Worm (Caenorhabditis elegans) whole organism, young adult: Measurements from ENCODE around the gene sek-4.
A peak's percentile ranks its signal among the peaks of the same experiment; 100 is the strongest.

Experiments
- B0035.1 ChIP-seq: sonication (generic microtip); optimal IDR thresholded peaks from 2 replicates; lab custom pipeline; 2016; ENCODE audit warnings: missing genetic modification characterization, mild to moderate bottlenecking, missing compliant biosample characterization, missing genotype, missing genetic modification reagents
- C06A6.2 ChIP-seq: fragments of 200-800 bp; sonication (Bioruptor generic); conservative IDR thresholded peaks from 2 replicates; pipeline ENCODE4 v1.3.6; 2022; ENCODE audit warnings: missing genetic modification characterization, missing compliant biosample characterization
- C17E4.6 ChIP-seq: fragments of 200-800 bp; sonication (Bioruptor generic); IDR thresholded peaks from 2 replicates; pipeline ENCODE4 v1.3.6; 2022; ENCODE audit warnings: missing genetic modification reagents, missing genetic modification characterization, missing compliant biosample characterization
- F23B12.7 ChIP-seq: sonication (generic microtip); optimal IDR thresholded peaks from 2 replicates; lab custom pipeline; 2017; ENCODE audit warnings: missing genetic modification characterization, mild to moderate bottlenecking, missing compliant biosample characterization, antibody characterized with exemption, moderate library complexity; ENCODE audit not compliant: insufficient read depth
- F37B4.10 ChIP-seq: fragments of 200-800 bp; sonication (Bioruptor generic); IDR thresholded peaks from 2 replicates; pipeline ENCODE4 v1.3.6; 2022; ENCODE audit warnings: missing genetic modification characterization, missing compliant biosample characterization
- Y53F4B.3 ChIP-seq: fragments of 200-800 bp; sonication (Bioruptor generic); IDR thresholded peaks from 2 replicates; pipeline ENCODE4 v1.3.6; 2022; ENCODE audit warnings: missing genetic modification reagents, missing genetic modification characterization, missing compliant biosample characterization
- Y67H2A.10 ChIP-seq: fragments of 200-800 bp; sonication (Bioruptor generic); conservative IDR thresholded peaks from 2 replicates; pipeline ENCODE4 v1.3.6; 2022; ENCODE audit warnings: missing genetic modification reagents, missing genetic modification characterization, missing compliant biosample characterization
- Y79H2A.3 ChIP-seq: fragments of 200-800 bp; sonication (Bioruptor generic); conservative IDR thresholded peaks from 2 replicates; pipeline ENCODE4 v1.3.6; 2022; ENCODE audit warnings: missing genetic modification reagents, missing genetic modification characterization, missing compliant biosample characterization
- Y95B8A.8 ChIP-seq: fragments of 200-800 bp; sonication (Bioruptor generic); IDR thresholded peaks from 2 replicates; pipeline ENCODE4 v1.3.6; 2022; ENCODE audit warnings: missing genetic modification reagents, missing genetic modification characterization, missing compliant biosample characterization
- akir-1 ChIP-seq: fragments of 200-800 bp; sonication (Bioruptor generic); optimal IDR thresholded peaks from 2 replicates; lab custom pipeline; 2018; ENCODE audit warnings: mild to moderate bottlenecking, missing genetic modification characterization, moderate library complexity, missing compliant biosample characterization
- ama-1 ChIP-seq, 3 experiments: fragments of 150-350 bp in 1 of 3; sonication (generic microtip) in 2 of 3; optimal IDR thresholded peaks; 2 replicates each; lab custom pipeline; 2014 to 2018; ENCODE audit warnings: missing biosample characterization in 2 of 3, missing genetic modification characterization in 2 of 3, missing genetic modification reagents in 2 of 3
- attf-5 ChIP-seq: fragments of 200-800 bp; sonication (Bioruptor generic); optimal IDR thresholded peaks from 2 replicates; lab custom pipeline; 2018; ENCODE audit warnings: mild to moderate bottlenecking, missing genetic modification characterization, missing compliant biosample characterization
- attf-6 ChIP-seq: fragments of 200-800 bp; sonication (Bioruptor generic); IDR thresholded peaks from 2 replicates; pipeline ENCODE4 v1.3.6; 2022; ENCODE audit warnings: missing genetic modification reagents, missing genetic modification characterization, missing compliant biosample characterization
- cebp-2 ChIP-seq: fragments of 200-800 bp; sonication (Bioruptor generic); IDR thresholded peaks from 2 replicates; pipeline ENCODE4 v1.3.6; 2022; ENCODE audit warnings: missing genetic modification characterization, missing compliant biosample characterization
- chd-7 ChIP-seq: sonication (generic microtip); optimal IDR thresholded peaks from 2 replicates; lab custom pipeline; 2016; ENCODE audit warnings: mild to moderate bottlenecking, missing genetic modification characterization, moderate library complexity, missing compliant biosample characterization
- dox-1 ChIP-seq: fragments of 200-800 bp; sonication (Bioruptor generic); IDR thresholded peaks from 2 replicates; pipeline ENCODE4 v1.3.6; 2022; ENCODE audit warnings: missing genetic modification reagents, missing genetic modification characterization, missing compliant biosample characterization
- ets-4 ChIP-seq: fragments of 200-800 bp; sonication (Bioruptor generic); optimal IDR thresholded peaks from 2 replicates; lab custom pipeline; 2018; ENCODE audit warnings: mild to moderate bottlenecking, missing genetic modification characterization, missing compliant biosample characterization
- fkh-3 ChIP-seq: sonication (generic microtip); optimal IDR thresholded peaks from 2 replicates; lab custom pipeline; 2016; ENCODE audit warnings: mild to moderate bottlenecking, missing genetic modification characterization, missing compliant biosample characterization
- hsf-1 ChIP-seq: fragments of 200-800 bp; sonication (Bioruptor generic); IDR thresholded peaks from 2 replicates; pipeline ENCODE4 v1.3.6; 2022; ENCODE audit warnings: missing genetic modification reagents, missing genetic modification characterization, missing compliant biosample characterization
- let-526 ChIP-seq: fragments of 200-800 bp; sonication (Bioruptor generic); IDR thresholded peaks from 2 replicates; pipeline ENCODE4 v1.3.6; 2022; ENCODE audit warnings: missing genetic modification reagents, missing genetic modification characterization, missing compliant biosample characterization
- let-607 ChIP-seq, 2 experiments: fragments of 200-800 bp in 1 of 2; sonication (Bioruptor generic) in 1 of 2; sonication (generic microtip) in 1 of 2; optimal IDR thresholded peaks; 2 replicates each; lab custom pipeline; 2016 to 2018; ENCODE audit warnings: mild to moderate bottlenecking in 2 of 2, missing compliant biosample characterization in 2 of 2, missing genetic modification characterization in 2 of 2, moderate library complexity in 2 of 2, missing genotype in 1 of 2
- lsl-1 ChIP-seq: fragments of 200-800 bp; sonication (Bioruptor generic); optimal IDR thresholded peaks from 2 replicates; lab custom pipeline; 2018; ENCODE audit warnings: mild to moderate bottlenecking, missing genetic modification characterization, moderate library complexity, missing compliant biosample characterization
- madf-8 ChIP-seq: fragments of 200-800 bp; sonication (Bioruptor generic); conservative IDR thresholded peaks from 2 replicates; pipeline ENCODE4 v1.3.6; 2022; ENCODE audit warnings: missing genetic modification reagents, missing genetic modification characterization, missing compliant biosample characterization
- mes-4 ChIP-seq: sonication (generic microtip); optimal IDR thresholded peaks from 2 replicates; lab custom pipeline; 2016; ENCODE audit warnings: missing genotype, missing genetic modification characterization, missing compliant biosample characterization
- nfya-1 ChIP-seq: sonication (generic microtip); optimal IDR thresholded peaks from 2 replicates; lab custom pipeline; 2017; ENCODE audit warnings: antibody characterized with exemption, missing compliant biosample characterization, missing genetic modification characterization, borderline replicate concordance; ENCODE audit not compliant: insufficient read depth
- nfyb-1 ChIP-seq: fragments of 200-800 bp; sonication (Bioruptor generic); IDR thresholded peaks from 2 replicates; pipeline ENCODE4 v1.3.6; 2022; ENCODE audit warnings: missing genetic modification reagents, missing genetic modification characterization, missing compliant biosample characterization
- nhr-120 ChIP-seq: fragments of 200-800 bp; sonication (Bioruptor generic); IDR thresholded peaks from 2 replicates; pipeline ENCODE4 v1.3.6; 2022; ENCODE audit warnings: missing genetic modification characterization, missing compliant biosample characterization
- nhr-80 ChIP-seq: sonication (generic microtip); optimal IDR thresholded peaks from 2 replicates; lab custom pipeline; 2016; ENCODE audit warnings: missing genetic modification characterization, missing compliant biosample characterization
- repo-1 ChIP-seq: sonication (generic microtip); optimal IDR thresholded peaks from 2 replicates; lab custom pipeline; 2017; ENCODE audit warnings: mild to moderate bottlenecking, missing genetic modification characterization, missing compliant biosample characterization
- sea-2 ChIP-seq: fragments of 200-800 bp; sonication (Bioruptor generic); IDR thresholded peaks from 2 replicates; pipeline ENCODE4 v1.3.6; 2022; ENCODE audit warnings: missing genetic modification characterization, missing compliant biosample characterization
- snpc-1.1 ChIP-seq: sonication (generic microtip); optimal IDR thresholded peaks from 2 replicates; lab custom pipeline; 2017; ENCODE audit warnings: missing genetic modification characterization, mild to moderate bottlenecking, missing compliant biosample characterization, antibody characterized with exemption, moderate library complexity, missing genotype, missing genetic modification reagents; ENCODE audit not compliant: insufficient read depth
- snpc-1.3 ChIP-seq: sonication (generic microtip); optimal IDR thresholded peaks from 2 replicates; lab custom pipeline; 2017; ENCODE audit warnings: missing genetic modification characterization, mild to moderate bottlenecking, missing compliant biosample characterization, antibody characterized with exemption, moderate library complexity, missing genotype, missing genetic modification reagents; ENCODE audit not compliant: insufficient read depth
- snpc-4 ChIP-seq, 5 experiments: fragments of 150-350 bp in 1 of 5; sonication (generic microtip) in 4 of 5; optimal IDR thresholded peaks; 2 replicates each; lab custom pipeline; 2014 to 2018; ENCODE audit warnings: missing genetic modification characterization in 5 of 5, missing biosample characterization in 3 of 5, antibody characterized with exemption in 2 of 5, mild to moderate bottlenecking in 2 of 5, missing compliant biosample characterization in 2 of 5, missing genotype in 2 of 5, moderate library complexity in 2 of 5, missing genetic modification reagents in 1 of 5
- somi-1 ChIP-seq: fragments of 200-800 bp; sonication (Bioruptor generic); optimal IDR thresholded peaks from 2 replicates; lab custom pipeline; 2018; ENCODE audit warnings: mild to moderate bottlenecking, missing genetic modification characterization, missing compliant biosample characterization
- tlf-1 ChIP-seq: fragments of 200-800 bp; sonication (Bioruptor generic); optimal IDR thresholded peaks from 2 replicates; lab custom pipeline; 2018; ENCODE audit warnings: mild to moderate bottlenecking, missing genetic modification characterization, missing compliant biosample characterization
- ztf-18 ChIP-seq: sonication (generic microtip); optimal IDR thresholded peaks from 2 replicates; lab custom pipeline; 2016; ENCODE audit warnings: missing genotype, mild to moderate bottlenecking, missing genetic modification characterization, missing compliant biosample characterization
- ztf-3 ChIP-seq: fragments of 200-800 bp; sonication (Bioruptor generic); optimal IDR thresholded peaks from 2 replicates; lab custom pipeline; 2018; ENCODE audit warnings: mild to moderate bottlenecking, missing genetic modification characterization, missing compliant biosample characterization
- ztf-6 ChIP-seq: fragments of 200-800 bp; sonication (Bioruptor generic); IDR thresholded peaks from 2 replicates; pipeline ENCODE4 v1.3.6; 2022; ENCODE audit warnings: missing genetic modification reagents, missing genetic modification characterization, missing compliant biosample characterization

sek-4 gene

ce11 chrX:5382778-5383177 lies 7.9 kb downstream of the sek-4 start (continued):
- TF ChIP-seq nfya-1 (no peak), B0035.1 (no peak), nfyb-1 (GFP tag; lab: Robert Waterston, UW) (no peak), somi-1 (GFP tag; lab: Kevin White, UChicago) (no peak)

ce11 chrX:5386558-5386957 lies 11.7 kb downstream of the sek-4 start, which contains the start of gene kcnl-3:
Gene kcnl-3 (plus strand): TSS chrX:5386858.
- TF ChIP-seq nhr-120 (GFP tag; lab: Robert Waterston, UW): no peak
- no peak for TF ChIP-seq Y67H2A.10 (GFP tag; lab: Robert Waterston, UW)
- TF ChIP-seq F37B4.10: no peak
- no peak for TF ChIP-seq tlf-1 (GFP tag; lab: Kevin White, UChicago)
- no peak for TF ChIP-seq madf-8
- TF ChIP-seq attf-6 (GFP tag; lab: Robert Waterston, UW): no peak
- TF ChIP-seq nhr-80 (tag; lab: Kevin White, UChicago): no peak
- TF ChIP-seq ztf-6 (GFP tag; lab: Robert Waterston, UW): no peak
- TF ChIP-seq Y53F4B.3: no peak
- no peak for TF ChIP-seq F23B12.7 (tag; lab: Kevin White, UChicago)

- TF ChIP-seq Y79H2A.3 (GFP tag; lab: Robert Waterston, UW): no peak
- TF ChIP-seq lsl-1 (GFP tag; lab: Kevin White, UChicago): no peak
- TF ChIP-seq ama-1 (optimal IDR thresholded peaks at IDR 0.05; lab: Kevin White, UChicago): no peak
- TF ChIP-seq ama-1 (GFP tag; optimal IDR thresholded peaks at IDR 0.05; lab: Kevin White, UChicago): no peak
- no peak for TF ChIP-seq fkh-3
- no peak for TF ChIP-seq let-526
- no peak for TF ChIP-seq F23B12.7 (tag; lab: Kevin White, UChicago)
- no peak for TF ChIP-seq repo-1 (tag; lab: Kevin White, UChicago)
- TF ChIP-seq C06A6.2 (GFP tag; lab: Robert Waterston, UW): no peak
- TF ChIP-seq sea-2 (GFP tag; lab: Robert Waterston, UW): no peak
- TF ChIP-seq chd-7: no peak
- TF ChIP-seq akir-1 (GFP tag; lab: Kevin White, UChicago): no peak
- TF ChIP-seq mes-4 (tag; lab: Kevin White, UChicago): no peak
- no peak for TF ChIP-seq Y95B8A.8 (GFP tag; lab: Robert Waterston, UW)
- no peak for TF ChIP-seq ztf-18 (tag; lab: Kevin White, UChicago)
Measured at ce11 chrX:5387629-5388028, 12.8 kb downstream of the sek-4 start.

- TF ChIP-seq nhr-80 (tag; lab: Kevin White, UChicago) (peak; percentile 38), cebp-2 (GFP tag; lab: Robert Waterston, UW) (no peak)
Measured at ce11 chrX:5397300-5397699, 22.4 kb downstream of the sek-4 start, which contains the start of gene C03F11.2. Gene C03F11.2 (minus strand): TSS chrX:5397400.

- TF ChIP-seq attf-5 (GFP tag; lab: Kevin White, UChicago): no peak
- TF ChIP-seq dox-1 (GFP tag; lab: Robert Waterston, UW): peak; percentile 41; the same call in 1 of the 2 replicates
- TF ChIP-seq nhr-80 (tag; lab: Kevin White, UChicago): peak; percentile 95
- TF ChIP-seq let-526: no peak
- no peak for TF ChIP-seq snpc-1.1 (tag; lab: Kevin White, UChicago)
- peak; percentile 51 for TF ChIP-seq ets-4 (GFP tag; lab: Kevin White, UChicago)
- no peak for TF ChIP-seq hsf-1
- TF ChIP-seq snpc-1.3 (tag; lab: Kevin White, UChicago): no peak
- TF ChIP-seq ztf-3: no peak
- peak; percentile 7 for TF ChIP-seq F23B12.7 (tag; lab: Kevin White, UChicago)
- no peak for TF ChIP-seq cebp-2 (GFP tag; lab: Robert Waterston, UW)
- no peak for TF ChIP-seq C17E4.6 (GFP tag; lab: Robert Waterston, UW)
- TF ChIP-seq let-607 (tag; optimal IDR thresholded peaks at IDR 0.05; lab: Kevin White, UChicago): peak; percentile 57 to 85
- no peak for TF ChIP-seq snpc-4 (GFP tag; optimal IDR thresholded peaks at IDR 0.05; lab: Kevin White, UChicago)
- no peak for TF ChIP-seq snpc-4 (tag; optimal IDR thresholded peaks at IDR 0.05; lab: Kevin White, UChicago)
Measured at ce11 chrX:5400524-5400923, 25.7 kb downstream of the sek-4 start, which contains the start of gene scav-1. Gene scav-1 (minus strand): TSS chrX:5400584.
